Comparison of ENCODE assay signal across 5 fruit fly cellular contexts in the genomic region with DNA sequence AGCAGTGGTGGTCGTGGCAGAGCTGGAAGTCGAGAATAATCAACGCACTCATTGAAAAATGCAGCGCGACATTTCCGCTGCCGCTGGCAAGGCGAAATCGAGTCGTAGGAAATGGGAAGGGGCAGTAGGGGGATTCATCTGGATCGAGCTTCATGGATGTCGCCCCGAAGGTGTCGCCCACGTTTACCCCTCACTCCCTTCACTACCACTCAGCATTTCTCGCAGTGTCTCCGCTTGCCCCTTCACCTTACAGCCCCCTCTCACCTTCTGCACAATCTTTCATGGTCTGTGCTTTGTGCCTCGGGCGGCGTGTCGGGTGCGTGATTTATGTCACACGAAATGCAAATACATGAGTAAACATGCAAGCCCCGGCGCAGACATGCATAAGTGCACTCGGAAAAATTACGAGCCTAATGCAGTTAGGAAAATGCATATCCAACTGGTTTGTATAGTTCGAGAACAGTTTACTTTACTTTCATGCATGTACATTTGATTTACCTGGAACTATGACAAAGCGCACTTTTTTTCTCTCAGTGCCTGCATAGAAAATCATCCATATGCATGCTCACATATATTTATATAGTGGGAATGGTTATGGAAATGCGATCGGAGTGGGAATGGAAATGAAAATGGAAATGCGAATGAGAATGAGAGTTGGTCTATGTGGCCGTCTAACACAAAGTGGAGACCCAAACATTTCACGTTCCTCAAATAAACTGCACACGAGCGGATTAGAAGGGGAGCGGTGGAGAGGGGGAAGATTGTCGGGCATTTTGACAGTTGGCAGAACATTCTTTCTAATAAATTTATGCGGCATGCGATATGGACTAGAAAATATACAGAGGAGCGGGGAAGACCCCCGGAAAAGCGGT.
A peak's percentile ranks its signal among the peaks of the same experiment; 100 is the strongest.
TF ChIP-seq lines count a peak whose summit lies in the region.

No protein-coding gene starts in this region.

- TF ChIP-seq CTCF in whole organism, embryonic (GFP tag; optimal IDR thresholded peaks at IDR 0.05; lab: Kevin White, UChicago): peak; percentile 57

TF ChIP-seq in whole organism, adult, 20 proteins besides CTCF, POLR2A, EP300 and RAD21:
- TF ChIP-seq CG5204 (GFP tag; optimal IDR thresholded peaks at IDR 0.05; lab: Kevin White, UChicago) (peak; percentile 23), tj (GFP tag; optimal IDR thresholded peaks at IDR 0.05; lab: Kevin White, UChicago) (peak; percentile 8), pad (GFP tag; optimal IDR thresholded peaks at IDR 0.05; lab: Kevin White, UChicago) (no peak), Hr96 (GFP tag; optimal IDR thresholded peaks at IDR 0.05; lab: Kevin White, UChicago) (peak; percentile 5), CG12768 (GFP tag; optimal IDR thresholded peaks at IDR 0.05; lab: Kevin White, UChicago) (no peak), CG7045 (GFP tag; optimal IDR thresholded peaks at IDR 0.05; lab: Kevin White, UChicago) (peak; percentile 46), bab1 (GFP tag; optimal IDR thresholded peaks at IDR 0.05; lab: Kevin White, UChicago) (peak; percentile 71)

TF ChIP-seq in whole organism, embryonic, 481 proteins besides CTCF, POLR2A, EP300 and RAD21 (continues in another document):
- peak; percentile 27 for TF ChIP-seq CG9797 (GFP tag; optimal IDR thresholded peaks at IDR 0.05; lab: Kevin White, UChicago)
- TF ChIP-seq gce (GFP tag; IDR thresholded peaks at IDR 0.05; lab: Robert Waterston, UW): peak; percentile 91; the same call in 2 of the 3 replicates
- TF ChIP-seq CG18011 (GFP tag; optimal IDR thresholded peaks at IDR 0.05; lab: Kevin White, UChicago): peak; percentile 25
- peak; percentile 87 for TF ChIP-seq CG6272 (GFP tag; IDR thresholded peaks at IDR 0.05; lab: Robert Waterston, UW)
- TF ChIP-seq chif (GFP tag; optimal IDR thresholded peaks at IDR 0.05; lab: Kevin White, UChicago): peak; percentile 90 to 94
- TF ChIP-seq emc (GFP tag; optimal IDR thresholded peaks at IDR 0.05; lab: Kevin White, UChicago): peak; percentile 36
- TF ChIP-seq CG2129 (GFP tag; IDR thresholded peaks at IDR 0.05; lab: Robert Waterston, UW; ENCODE audit: partially characterized antibody): no peak
- TF ChIP-seq Lpt (GFP tag; optimal IDR thresholded peaks at IDR 0.05; lab: Kevin White, UChicago): no peak
- TF ChIP-seq nom (GFP tag; optimal IDR thresholded peaks at IDR 0.05; lab: Kevin White, UChicago): peak; percentile 14
- TF ChIP-seq fru (optimal IDR thresholded peaks at IDR 0.05; lab: Kevin White, UChicago): no peak
- peak; percentile 86 for TF ChIP-seq Atf-2 (GFP tag; optimal IDR thresholded peaks at IDR 0.05; lab: Kevin White, UChicago)
- peak; percentile 73 for TF ChIP-seq CG5180 (GFP tag; optimal IDR thresholded peaks at IDR 0.05; lab: Kevin White, UChicago)
- TF ChIP-seq ab (GFP tag; optimal IDR thresholded peaks at IDR 0.05; lab: Kevin White, UChicago): peak; percentile 90
- TF ChIP-seq sna (GFP tag; IDR thresholded peaks at IDR 0.05; lab: Robert Waterston, UW; ENCODE audit: partially characterized antibody): no peak
- peak; percentile 58 for TF ChIP-seq cwo (GFP tag; optimal IDR thresholded peaks at IDR 0.05; lab: Kevin White, UChicago)
- peak; percentile 88 for TF ChIP-seq CG13123 (GFP tag; optimal IDR thresholded peaks at IDR 0.05; lab: Kevin White, UChicago)
- TF ChIP-seq CG6654 (GFP tag; optimal IDR thresholded peaks at IDR 0.05; lab: Kevin White, UChicago): peak; percentile 78

TF ChIP-seq in whole organism, prepupa, 60 proteins besides CTCF, POLR2A, EP300 and RAD21 (continues in another document):
- TF ChIP-seq ss (GFP tag; optimal IDR thresholded peaks at IDR 0.05; lab: Kevin White, UChicago) (peak; percentile 76 to 90), fd85E (GFP tag; optimal IDR thresholded peaks at IDR 0.05; lab: Kevin White, UChicago) (peak; percentile 64), CG3919 (GFP tag; optimal IDR thresholded peaks at IDR 0.05; lab: Kevin White, UChicago) (peak; percentile 92), CG32006 (GFP tag; optimal IDR thresholded peaks at IDR 0.05; lab: Kevin White, UChicago) (peak; percentile 93), dac (GFP tag; optimal IDR thresholded peaks at IDR 0.05; lab: Kevin White, UChicago) (peak; percentile 79), CG8632 (GFP tag; optimal IDR thresholded peaks at IDR 0.05; lab: Kevin White, UChicago) (peak; percentile 69), Met (GFP tag; optimal IDR thresholded peaks at IDR 0.05; lab: Kevin White, UChicago) (peak; percentile 77), Smox (GFP tag; optimal IDR thresholded peaks at IDR 0.05; lab: Kevin White, UChicago) (peak; percentile 70), CG6808 (GFP tag; optimal IDR thresholded peaks at IDR 0.05; lab: Kevin White, UChicago) (peak; percentile 69), esn (GFP tag; optimal IDR thresholded peaks at IDR 0.05; lab: Kevin White, UChicago) (peak; percentile 77), salr (GFP tag; optimal IDR thresholded peaks at IDR 0.05; lab: Kevin White, UChicago) (peak; percentile 78 to 88), spab (GFP tag; optimal IDR thresholded peaks at IDR 0.05; lab: Kevin White, UChicago) (peak; percentile 73), fkh (GFP tag; optimal IDR thresholded peaks at IDR 0.05; lab: Kevin White, UChicago) (peak; percentile 80), CG9139 (GFP tag; optimal IDR thresholded peaks at IDR 0.05; lab: Kevin White, UChicago) (peak; percentile 67), CG6163 (GFP tag; IDR thresholded peaks at IDR 0.05; lab: Robert Waterston, UW) (peak; percentile 96), CG31627 (GFP tag; optimal IDR thresholded peaks at IDR 0.05; lab: Kevin White, UChicago) (peak; percentile 75), Sox15 (GFP tag; optimal IDR thresholded peaks at IDR 0.05; lab: Kevin White, UChicago) (peak; percentile 75), Hr38 (GFP tag; optimal IDR thresholded peaks at IDR 0.05; lab: Kevin White, UChicago) (peak; percentile 68), pdm3 (GFP tag; optimal IDR thresholded peaks at IDR 0.05; lab: Kevin White, UChicago) (peak; percentile 88)

TF ChIP-seq in whole organism, pupa, 21 proteins besides CTCF, POLR2A, EP300 and RAD21 (continues in another document):
- TF ChIP-seq EcR (GFP tag; optimal IDR thresholded peaks at IDR 0.05; lab: Kevin White, UChicago) (peak; percentile 1), CG32121 (GFP tag; IDR thresholded peaks at IDR 0.05; lab: Robert Waterston, UW) (peak; percentile 92), fd96Ca (GFP tag; IDR thresholded peaks at IDR 0.05; lab: Robert Waterston, UW) (peak; percentile 96), CG9948 (tag; optimal IDR thresholded peaks at IDR 0.05; lab: Kevin White, UChicago) (peak; percentile 83), Pif1B (GFP tag; optimal IDR thresholded peaks at IDR 0.05; lab: Kevin White, UChicago) (peak; percentile 88), Ets98B (GFP tag; IDR thresholded peaks at IDR 0.05; lab: Robert Waterston, UW) (peak; percentile 94), Pif1A (GFP tag; optimal IDR thresholded peaks at IDR 0.05; lab: Kevin White, UChicago) (peak; percentile 92), CG8159 (tag; optimal IDR thresholded peaks at IDR 0.05; lab: Kevin White, UChicago) (peak; percentile 84), D1 (tag; optimal IDR thresholded peaks at IDR 0.05; lab: Kevin White, UChicago) (peak; percentile 28), CG4496 (GFP tag; IDR thresholded peaks at IDR 0.05; lab: Robert Waterston, UW) (peak; percentile 94), CG14655 (GFP tag; optimal IDR thresholded peaks at IDR 0.05; lab: Kevin White, UChicago) (peak; percentile 92), Snoo (tag; optimal IDR thresholded peaks at IDR 0.05; lab: Kevin White, UChicago) (peak; percentile 40), CG15710 (tag; optimal IDR thresholded peaks at IDR 0.05; lab: Kevin White, UChicago) (peak; percentile 80), CG12605 (GFP tag; IDR thresholded peaks at IDR 0.05; lab: Robert Waterston, UW) (peak; percentile 91), CG13204 (GFP tag; optimal IDR thresholded peaks at IDR 0.05; lab: Kevin White, UChicago) (peak; percentile 47), gl (tag; optimal IDR thresholded peaks at IDR 0.05; lab: Kevin White, UChicago) (peak; percentile 64), rn (GFP tag; IDR thresholded peaks at IDR 0.05; lab: Robert Waterston, UW) (peak; percentile 71), CG8301 (tag; optimal IDR thresholded peaks at IDR 0.05; lab: Kevin White, UChicago) (peak; percentile 91), CG10348 (GFP tag; IDR thresholded peaks at IDR 0.05; lab: Robert Waterston, UW) (peak; percentile 74), CG17806 (tag; optimal IDR thresholded peaks at IDR 0.05; lab: Kevin White, UChicago) (peak; percentile 85)

TF ChIP-seq in whole organism, wandering third instar larva, 38 proteins besides CTCF, POLR2A, EP300 and RAD21 (continues in another document):
- TF ChIP-seq sage (GFP tag; optimal IDR thresholded peaks at IDR 0.05; lab: Kevin White, UChicago) (no peak), OdsH (GFP tag; optimal IDR thresholded peaks at IDR 0.05; lab: Kevin White, UChicago) (peak; percentile 36), dmrt93B (GFP tag; optimal IDR thresholded peaks at IDR 0.05; lab: Kevin White, UChicago) (peak; percentile 29), rgr (GFP tag; optimal IDR thresholded peaks at IDR 0.05; lab: Kevin White, UChicago) (peak; percentile 49), psq (GFP tag; optimal IDR thresholded peaks at IDR 0.05; lab: Kevin White, UChicago) (peak; percentile 36), CG32264 (GFP tag; optimal IDR thresholded peaks at IDR 0.05; lab: Kevin White, UChicago) (peak; percentile 0), Mio (GFP tag; optimal IDR thresholded peaks at IDR 0.05; lab: Kevin White, UChicago) (no peak), Jra (GFP tag; optimal IDR thresholded peaks at IDR 0.05; lab: Kevin White, UChicago) (no peak), dsf (GFP tag; optimal IDR thresholded peaks at IDR 0.05; lab: Kevin White, UChicago; ENCODE audit: borderline replicate concordance) (no peak), woc (GFP tag; optimal IDR thresholded peaks at IDR 0.05; lab: Kevin White, UChicago) (peak; percentile 11), GATAd (GFP tag; optimal IDR thresholded peaks at IDR 0.05; lab: Kevin White, UChicago) (no peak), Hr78 (GFP tag; optimal IDR thresholded peaks at IDR 0.05; lab: Kevin White, UChicago) (no peak), Vsx2 (GFP tag; optimal IDR thresholded peaks at IDR 0.05; lab: Kevin White, UChicago; ENCODE audit: partially characterized antibody) (no peak), ey (GFP tag; optimal IDR thresholded peaks at IDR 0.05; lab: Kevin White, UChicago) (peak; percentile 67), pan (optimal IDR thresholded peaks at IDR 0.05; lab: Kevin White, UChicago) (no peak), foxo (GFP tag; optimal IDR thresholded peaks at IDR 0.05; lab: Kevin White, UChicago) (peak in 1 of 2 experiments; percentile 67), br (GFP tag; optimal IDR thresholded peaks at IDR 0.05; lab: Kevin White, UChicago) (peak; percentile 26), Dfd (GFP tag; optimal IDR thresholded peaks at IDR 0.05; lab: Kevin White, UChicago) (no peak), fru (GFP tag; optimal IDR thresholded peaks at IDR 0.05; lab: Kevin White, UChicago) (peak; percentile 68), CG9705 (GFP tag; optimal IDR thresholded peaks at IDR 0.05; lab: Kevin White, UChicago) (no peak), h (GFP tag; optimal IDR thresholded peaks at IDR 0.05; lab: Kevin White, UChicago) (peak; percentile 71), jim (GFP tag; optimal IDR thresholded peaks at IDR 0.05; lab: Kevin White, UChicago) (no peak), Hr83 (GFP tag; optimal IDR thresholded peaks at IDR 0.05; lab: Kevin White, UChicago; ENCODE audit: poor library complexity, severe bottlenecking) (no peak)
